Fruit fly (Drosophila melanogaster) whole organism, pupa: ENCODE data around the gene CG12517.

Source experiments
- CG12605 ChIP-seq: fragments of 200-800 bp; sonication (Bioruptor generic); IDR thresholded peaks from 2 replicates; pipeline ENCODE4 v1.3.6; 2022; ENCODE audit warnings: missing biosample characterization, missing genetic modification characterization
- CG17806 ChIP-seq: fragments of 200-800 bp; sonication (Bioruptor generic); optimal IDR thresholded peaks from 2 replicates; lab custom pipeline; 2018; ENCODE audit warnings: missing biosample characterization, mild to moderate bottlenecking, missing genetic modification characterization, moderate library complexity

- TF ChIP-seq CG17806 (no peak), CG12605 (GFP tag; lab: Robert Waterston, UW) (no peak)
Observed at dm6 chr2L:10820405-10820804, 49.6 kb upstream of the CG12517 start, which contains the start of gene CG17134.
